Fruit fly (Drosophila melanogaster) whole organism, embryonic: Measurements from ENCODE around the gene CG2772.

Experiments
- Atf3 ChIP-seq: fragments of 200-800 bp; sonication (Bioruptor generic); optimal IDR thresholded peaks from 3 replicates; lab custom pipeline; 2016; ENCODE audit warnings: missing biosample characterization, missing genetic modification characterization
- Bteb2 ChIP-seq: fragments of 200-800 bp; sonication (Bioruptor generic); optimal IDR thresholded peaks from 2 replicates; lab custom pipeline; 2016; ENCODE audit warnings: missing biosample characterization, missing genetic modification characterization
- CG10654 ChIP-seq: fragments of 200-800 bp; sonication (Bioruptor generic); optimal IDR thresholded peaks from 2 replicates; lab custom pipeline; 2016; ENCODE audit warnings: missing biosample characterization, missing genetic modification characterization
- CG11723 ChIP-seq: fragments of 200-800 bp; sonication (Bioruptor generic); optimal IDR thresholded peaks from 2 replicates; lab custom pipeline; 2017; ENCODE audit warnings: missing biosample characterization, mild to moderate bottlenecking, missing genetic modification characterization
- CG12299 ChIP-seq: fragments of 200-800 bp; sonication (Bioruptor generic); optimal IDR thresholded peaks from 2 replicates; lab custom pipeline; 2018; ENCODE audit warnings: missing biosample characterization, mild to moderate bottlenecking, missing genetic modification characterization
- CG13123 ChIP-seq: fragments of 200-800 bp; sonication (Bioruptor generic); optimal IDR thresholded peaks from 2 replicates; lab custom pipeline; 2016; ENCODE audit warnings: missing biosample characterization, missing genetic modification characterization
- CG13775 ChIP-seq: fragments of 200-800 bp; sonication (Bioruptor generic); optimal IDR thresholded peaks from 3 replicates; lab custom pipeline; 2017; ENCODE audit warnings: missing biosample characterization, mild to moderate bottlenecking, missing genetic modification characterization
- CG16813 ChIP-seq: fragments of 200-800 bp; sonication (Bioruptor generic); IDR thresholded peaks from 3 replicates; pipeline ENCODE4 v1.3.6; 2022; ENCODE audit warnings: missing biosample characterization, missing genetic modification characterization; ENCODE audit not compliant: partially characterized antibody
- CG2120 ChIP-seq: fragments of 200-800 bp; sonication (Bioruptor generic); optimal IDR thresholded peaks from 3 replicates; lab custom pipeline; 2016; ENCODE audit warnings: missing biosample characterization, missing genetic modification characterization
- CG2199 ChIP-seq: fragments of 200-800 bp; sonication (Bioruptor generic); IDR thresholded peaks from 3 replicates; pipeline ENCODE4 v1.3.6; 2022; ENCODE audit warnings: missing biosample characterization, missing genetic modification characterization
- CG2202 ChIP-seq: fragments of 200-800 bp; sonication (Bioruptor generic); optimal IDR thresholded peaks from 2 replicates; lab custom pipeline; 2018; ENCODE audit warnings: missing biosample characterization, mild to moderate bottlenecking, missing genetic modification characterization
- CG30431 ChIP-seq: fragments of 200-800 bp; sonication (Bioruptor generic); optimal IDR thresholded peaks from 2 replicates; lab custom pipeline; 2017; ENCODE audit warnings: missing biosample characterization, missing genetic modification characterization
- CG4282 ChIP-seq: fragments of 200-800 bp; sonication (Bioruptor generic); optimal IDR thresholded peaks from 2 replicates; lab custom pipeline; 2016; ENCODE audit warnings: missing biosample characterization, missing genetic modification characterization
- CG5180 ChIP-seq: fragments of 200-800 bp; sonication (Bioruptor generic); optimal IDR thresholded peaks from 3 replicates; lab custom pipeline; 2017; ENCODE audit warnings: missing biosample characterization, missing genetic modification characterization, mild to moderate bottlenecking, moderate library complexity, missing genetic modification reagents
- CG7963 ChIP-seq: fragments of 200-800 bp; sonication (Bioruptor generic); IDR thresholded peaks from 3 replicates; pipeline ENCODE4 v1.3.6; 2022; ENCODE audit warnings: missing biosample characterization, missing genetic modification characterization; ENCODE audit not compliant: partially characterized antibody
- CG8359 ChIP-seq: fragments of 200-800 bp; sonication (Bioruptor generic); optimal IDR thresholded peaks from 2 replicates; lab custom pipeline; 2017; ENCODE audit warnings: missing biosample characterization, mild to moderate bottlenecking, missing genetic modification characterization, borderline replicate concordance
- D ChIP-seq, 2 experiments: fragments of 200-800 bp in 1 of 2; fragments of >200 bp in 1 of 2; sonication (Bioruptor generic) in 1 of 2; optimal IDR thresholded peaks; 2 replicates in 1 of 2; 3 replicates in 1 of 2; lab custom pipeline; 2017; ENCODE audit warnings: mild to moderate bottlenecking in 1 of 2, missing biosample characterization in 1 of 2, missing genetic modification characterization in 1 of 2, missing genetic modification reagents in 1 of 2
- Drgx ChIP-seq: fragments of 200-800 bp; sonication (Bioruptor generic); IDR thresholded peaks from 2 replicates; pipeline ENCODE4 v1.3.6; 2022; ENCODE audit warnings: missing biosample characterization, missing genetic modification characterization
- E2f1 ChIP-seq: fragments of 200-800 bp; sonication (Bioruptor generic); IDR thresholded peaks from 2 replicates; pipeline ENCODE4 v1.3.6; 2022; ENCODE audit warnings: missing biosample characterization, missing genetic modification characterization
- GATAe ChIP-seq: fragments of 200-800 bp; sonication (Bioruptor generic); conservative IDR thresholded peaks from 2 replicates; pipeline ENCODE4 v1.3.6; 2022; ENCODE audit warnings: missing biosample characterization, missing genetic modification characterization
- HLH3B ChIP-seq: fragments of 200-800 bp; sonication (Bioruptor generic); IDR thresholded peaks from 2 replicates; pipeline ENCODE4 v1.3.6; 2022; ENCODE audit warnings: missing biosample characterization, missing genetic modification characterization
- HLH54F ChIP-seq: fragments of 200-800 bp; sonication (Bioruptor generic); optimal IDR thresholded peaks from 3 replicates; lab custom pipeline; 2016; ENCODE audit warnings: missing biosample characterization, missing genetic modification characterization
- Hand ChIP-seq: fragments of 200-800 bp; sonication (Bioruptor generic); optimal IDR thresholded peaks from 2 replicates; lab custom pipeline; 2017; ENCODE audit warnings: mild to moderate bottlenecking, missing biosample characterization, missing genetic modification reagents, missing genetic modification characterization
- Hey ChIP-seq: fragments of 200-800 bp; sonication (Bioruptor generic); optimal IDR thresholded peaks from 3 replicates; lab custom pipeline; 2018; ENCODE audit warnings: missing biosample characterization, mild to moderate bottlenecking, missing genetic modification characterization
- Hr3 ChIP-seq: fragments of 200-800 bp; sonication (Bioruptor generic); optimal IDR thresholded peaks from 3 replicates; lab custom pipeline; 2016; ENCODE audit warnings: missing biosample characterization, missing genetic modification characterization
- MBD-R2 ChIP-seq: fragments of 200-800 bp; sonication (Bioruptor generic); IDR thresholded peaks from 2 replicates; pipeline ENCODE4 v1.3.6; 2022; ENCODE audit warnings: missing biosample characterization, missing genetic modification characterization
- Meics ChIP-seq: fragments of 200-800 bp; sonication (Bioruptor generic); optimal IDR thresholded peaks from 2 replicates; lab custom pipeline; 2017; ENCODE audit warnings: missing biosample characterization, mild to moderate bottlenecking, missing genetic modification characterization
- NC2β ChIP-seq: fragments of 200-800 bp; sonication (Bioruptor generic); optimal IDR thresholded peaks from 2 replicates; lab custom pipeline; 2016; ENCODE audit warnings: missing biosample characterization, missing genetic modification characterization
- Pdp1 ChIP-seq, 2 experiments: fragments of 200-800 bp; sonication (Bioruptor generic); optimal IDR thresholded peaks; 3 replicates each; lab custom pipeline; 2016; ENCODE audit warnings: missing biosample characterization in 2 of 2, missing genetic modification characterization in 2 of 2, mild to moderate bottlenecking in 1 of 2, moderate library complexity in 1 of 2
- Usf ChIP-seq: fragments of 200-800 bp; sonication (Bioruptor generic); optimal IDR thresholded peaks from 2 replicates; lab custom pipeline; 2017; ENCODE audit warnings: missing genotype, missing biosample characterization, missing genetic modification characterization
- ac ChIP-seq: fragments of 200-800 bp; sonication (Bioruptor generic); optimal IDR thresholded peaks from 3 replicates; lab custom pipeline; 2017; ENCODE audit warnings: missing biosample characterization, mild to moderate bottlenecking, missing genetic modification characterization
- crol ChIP-seq: fragments of 200-800 bp; sonication (Bioruptor generic); IDR thresholded peaks from 2 replicates; pipeline ENCODE4 v1.3.6; 2022; ENCODE audit warnings: missing biosample characterization, missing genetic modification characterization
- cwo ChIP-seq: fragments of 200-800 bp; sonication (Bioruptor generic); optimal IDR thresholded peaks from 3 replicates; lab custom pipeline; 2017; ENCODE audit warnings: missing biosample characterization, missing genetic modification characterization, mild to moderate bottlenecking, moderate library complexity, missing genetic modification reagents
- dmrt11E ChIP-seq: fragments of 200-800 bp; sonication (Bioruptor generic); optimal IDR thresholded peaks from 3 replicates; lab custom pipeline; 2018; ENCODE audit warnings: missing biosample characterization, mild to moderate bottlenecking, missing genetic modification characterization, moderate library complexity
- dpn ChIP-seq, 2 experiments: fragments of 200-800 bp; sonication (Bioruptor generic); optimal IDR thresholded peaks; 3 replicates each; lab custom pipeline; 2016; ENCODE audit warnings: missing biosample characterization in 2 of 2, missing genetic modification characterization in 2 of 2
- en ChIP-seq: fragments of 200-800 bp; sonication (Bioruptor generic); optimal IDR thresholded peaks from 2 replicates; lab custom pipeline; 2016; ENCODE audit warnings: missing biosample characterization, missing genetic modification characterization
- gcm ChIP-seq: fragments of 200-800 bp; sonication (Bioruptor generic); optimal IDR thresholded peaks from 2 replicates; lab custom pipeline; 2019; ENCODE audit warnings: missing biosample characterization, mild to moderate bottlenecking, missing genetic modification characterization, moderate library complexity
- grau ChIP-seq: fragments of 200-800 bp; optimal IDR thresholded peaks from 3 replicates; lab custom pipeline; 2019; ENCODE audit warnings: missing biosample characterization, mild to moderate bottlenecking, missing genetic modification characterization, moderate library complexity
- gro ChIP-seq: fragments of 200-800 bp; sonication (Bioruptor generic); optimal IDR thresholded peaks from 2 replicates; lab custom pipeline; 2016; ENCODE audit warnings: missing biosample characterization, missing genetic modification characterization
- gsb ChIP-seq: fragments of 200-800 bp; sonication (Bioruptor generic); IDR thresholded peaks from 2 replicates; pipeline ENCODE4 v1.3.6; 2022; ENCODE audit warnings: missing biosample characterization, missing genetic modification characterization
- hb ChIP-seq: fragments of 200-800 bp; sonication (Bioruptor generic); IDR thresholded peaks from 3 replicates; pipeline ENCODE4 v1.3.6; 2022; ENCODE audit warnings: missing biosample characterization, missing genetic modification characterization; ENCODE audit not compliant: partially characterized antibody
- jing ChIP-seq: fragments of 200-800 bp; sonication (Bioruptor generic); optimal IDR thresholded peaks from 2 replicates; lab custom pipeline; 2018; ENCODE audit warnings: missing biosample characterization, mild to moderate bottlenecking, missing genetic modification characterization
- pum ChIP-seq: fragments of 200-800 bp; sonication (Bioruptor generic); optimal IDR thresholded peaks from 2 replicates; lab custom pipeline; 2016; ENCODE audit warnings: missing biosample characterization, missing genetic modification characterization
- rib ChIP-seq: fragments of 200-800 bp; sonication (Bioruptor generic); IDR thresholded peaks from 2 replicates; pipeline ENCODE4 v1.3.6; 2022; ENCODE audit warnings: missing biosample characterization, missing genetic modification characterization
- slou ChIP-seq: fragments of 200-800 bp; sonication (Bioruptor generic); optimal IDR thresholded peaks from 3 replicates; lab custom pipeline; 2016; ENCODE audit warnings: missing biosample characterization, missing genetic modification characterization
- sug ChIP-seq: fragments of 200-800 bp; optimal IDR thresholded peaks from 2 replicates; lab custom pipeline; 2019; ENCODE audit warnings: missing biosample characterization, mild to moderate bottlenecking, missing genetic modification characterization, moderate library complexity
- tin ChIP-seq: fragments of 200-800 bp; sonication (Bioruptor generic); optimal IDR thresholded peaks from 3 replicates; lab custom pipeline; 2016; ENCODE audit warnings: missing biosample characterization, missing genetic modification characterization
- toy ChIP-seq: fragments of 200-800 bp; sonication (Bioruptor generic); IDR thresholded peaks from 2 replicates; pipeline ENCODE4 v1.3.6; 2022; ENCODE audit warnings: missing biosample characterization, missing genetic modification characterization
- twi ChIP-seq: fragments of 200-800 bp; optimal IDR thresholded peaks from 2 replicates; lab custom pipeline; 2019; ENCODE audit warnings: missing biosample characterization, mild to moderate bottlenecking, missing genetic modification characterization, moderate library complexity

Gene CG2772

DNA sequence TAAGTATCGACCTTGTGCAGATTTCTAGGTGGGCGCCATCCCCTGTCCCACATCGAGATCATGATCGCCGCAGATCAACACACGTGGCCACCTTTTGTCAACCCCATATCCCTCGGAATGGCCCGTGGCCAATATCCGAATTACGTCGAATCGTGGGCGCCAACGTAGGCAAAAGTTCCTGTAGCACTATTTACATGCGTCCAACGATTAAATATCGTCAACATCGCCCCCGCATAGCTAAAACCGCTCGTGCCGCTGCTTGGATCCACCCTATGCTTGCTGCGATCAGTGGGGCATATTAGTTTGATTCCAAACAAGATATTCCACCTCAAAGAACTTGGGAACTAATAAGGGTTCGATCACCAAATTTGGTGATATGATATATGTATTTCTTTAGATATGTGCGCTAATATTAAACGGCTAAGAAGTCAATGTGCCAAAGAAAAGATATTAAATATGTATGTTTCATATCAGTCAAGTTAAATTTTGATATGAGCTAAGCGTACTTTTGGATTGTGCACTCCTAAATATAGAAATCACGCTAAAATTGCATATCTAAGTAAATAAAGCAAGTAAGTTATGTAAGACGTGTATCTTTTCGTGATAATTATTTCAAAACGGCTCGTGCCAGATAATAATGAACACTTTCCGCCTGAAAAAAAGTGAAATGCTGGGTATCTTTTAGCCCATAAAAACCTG, 31.4 kb downstream of the CG2772 start (continued):
- TF ChIP-seq CG8359 (GFP tag; lab: Kevin White, UChicago) = no peak
- TF ChIP-seq Drgx (GFP tag; lab: Robert Waterston, UW) = peak; percentile 28; the same call in 1 of the 2 replicates
- peak; percentile 17 for TF ChIP-seq pum (GFP tag; lab: Kevin White, UChicago)
- no peak for TF ChIP-seq NC2β (GFP tag; lab: Kevin White, UChicago)
- TF ChIP-seq crol (GFP tag; lab: Robert Waterston, UW) = peak; percentile 7; the same call in 1 of the 2 replicates
- no peak for TF ChIP-seq hb
- TF ChIP-seq gcm = no peak
- TF ChIP-seq jing (GFP tag; lab: Kevin White, UChicago) = no peak
- peak; percentile 58 for TF ChIP-seq CG13775 (GFP tag; lab: Kevin White, UChicago)
- no peak for TF ChIP-seq CG2202
- peak; percentile 38 for TF ChIP-seq sug (tag; lab: Kevin White, UChicago)
- TF ChIP-seq Usf (GFP tag; lab: Kevin White, UChicago) = no peak
- no peak for TF ChIP-seq CG2199 (GFP tag; lab: Robert Waterston, UW)
- TF ChIP-seq toy (GFP tag; lab: Robert Waterston, UW) = no peak
- no peak; the same call in 1 of the 2 replicates for TF ChIP-seq HLH3B (GFP tag; lab: Robert Waterston, UW)
- TF ChIP-seq HLH54F (GFP tag; lab: Kevin White, UChicago) = peak; percentile 51
- TF ChIP-seq grau (tag; lab: Kevin White, UChicago) = peak; percentile 56
- peak; percentile 83 for TF ChIP-seq CG2120 (GFP tag; lab: Kevin White, UChicago)
- peak; percentile 76 for TF ChIP-seq cwo (GFP tag; lab: Kevin White, UChicago)
- peak; percentile 40 for TF ChIP-seq CG11723 (GFP tag; lab: Kevin White, UChicago)
- TF ChIP-seq rib (GFP tag; lab: Robert Waterston, UW) = no peak
- no peak for TF ChIP-seq CG12299 (tag; lab: Kevin White, UChicago)
- no peak for TF ChIP-seq twi (tag; lab: Kevin White, UChicago)
- TF ChIP-seq tin (GFP tag; lab: Kevin White, UChicago) = peak; percentile 33
- no peak for TF ChIP-seq GATAe (GFP tag; lab: Robert Waterston, UW)
- peak; percentile 1 for TF ChIP-seq gro (GFP tag; lab: Kevin White, UChicago)
- no peak for TF ChIP-seq MBD-R2 (GFP tag; lab: Robert Waterston, UW)
- TF ChIP-seq Bteb2 = peak; percentile 50
- no peak for TF ChIP-seq CG13123
- no peak for TF ChIP-seq E2f1 (GFP tag; lab: Robert Waterston, UW)
- TF ChIP-seq CG7963 (GFP tag; lab: Robert Waterston, UW) = no peak
- peak; percentile 36 for TF ChIP-seq slou
- no peak for TF ChIP-seq CG30431 (GFP tag; lab: Kevin White, UChicago)
- peak; percentile 43 to 47 for TF ChIP-seq Pdp1 (GFP tag; optimal IDR thresholded peaks at IDR 0.05; lab: Kevin White, UChicago)
- TF ChIP-seq CG16813 (GFP tag; lab: Robert Waterston, UW) = no peak
- no peak for TF ChIP-seq CG4282 (GFP tag; lab: Kevin White, UChicago)
- TF ChIP-seq CG10654 (GFP tag; lab: Kevin White, UChicago) = peak; percentile 13
- TF ChIP-seq Atf3 = peak; percentile 21
- no peak for TF ChIP-seq CG5180 (GFP tag; lab: Kevin White, UChicago)
- peak; percentile 50 to 64 for TF ChIP-seq dpn (GFP tag; optimal IDR thresholded peaks at IDR 0.05; lab: Kevin White, UChicago)
- TF ChIP-seq D (optimal IDR thresholded peaks at IDR 0.05; lab: Kevin White, UChicago) = no peak
- TF ChIP-seq D (GFP tag; optimal IDR thresholded peaks at IDR 0.05; lab: Kevin White, UChicago) = no peak
- no peak for TF ChIP-seq dmrt11E (tag; lab: Kevin White, UChicago)
- TF ChIP-seq gsb (GFP tag; lab: Robert Waterston, UW) = no peak
- no peak for TF ChIP-seq en (GFP tag; lab: Kevin White, UChicago)
- peak; percentile 51 for TF ChIP-seq Meics (GFP tag; lab: Kevin White, UChicago)
- no peak for TF ChIP-seq Hey (tag; lab: Kevin White, UChicago)
- TF ChIP-seq ac (GFP tag; lab: Kevin White, UChicago) = no peak
- no peak for TF ChIP-seq Hand (GFP tag; lab: Kevin White, UChicago)
- TF ChIP-seq Hr3 (GFP tag; lab: Kevin White, UChicago) = no peak
